Worm (Caenorhabditis elegans): ENCODE results near the gene F53B3.5.

- TF ChIP-seq ces-1 (GFP tag; optimal IDR thresholded peaks at IDR 0.05), result peak; percentile 90
- no peak for TF ChIP-seq nhr-28 (tag; optimal IDR thresholded peaks at IDR 0.05)
These were observed 46.6 kb upstream of the F53B3.5 start for ce11 chrX:2925950-2926349.

Measured in whole organism, mixed stage, embryonic.